Worm (Caenorhabditis elegans) whole organism, mixed stage, embryonic: ENCODE results near the gene cyp-13B2.

Source experiments
- blmp-1 ChIP-seq: fragments of 150-350 bp; optimal IDR thresholded peaks from 2 replicates; lab custom pipeline; 2014; ENCODE audit warnings: missing biosample characterization, missing genetic modification characterization
- elt-1 ChIP-seq: sonication (generic microtip); optimal IDR thresholded peaks from 2 replicates; lab custom pipeline; 2017; ENCODE audit warnings: missing genetic modification characterization, mild to moderate bottlenecking, missing compliant biosample characterization, antibody characterized with exemption, moderate library complexity, borderline replicate concordance; ENCODE audit not compliant: insufficient read depth
- nhr-237 ChIP-seq: fragments of 150-350 bp; optimal IDR thresholded peaks from 2 replicates; lab custom pipeline; 2014; ENCODE audit warnings: missing biosample characterization, missing genetic modification characterization
- nhr-76 ChIP-seq: sonication (generic microtip); optimal IDR thresholded peaks from 2 replicates; lab custom pipeline; 2017; ENCODE audit warnings: missing biosample characterization, missing genetic modification characterization
- snpc-4 ChIP-seq: fragments of 150-350 bp; optimal IDR thresholded peaks from 2 replicates; lab custom pipeline; 2014; ENCODE audit warnings: missing biosample characterization, missing genetic modification characterization
- unc-39 ChIP-seq: fragments of 150-350 bp; optimal IDR thresholded peaks from 2 replicates; lab custom pipeline; 2014; ENCODE audit warnings: missing biosample characterization, missing genetic modification characterization
- ztf-11 ChIP-seq: fragments of 150-350 bp; optimal IDR thresholded peaks from 2 replicates; lab custom pipeline; 2014; ENCODE audit warnings: missing biosample characterization, missing genetic modification characterization

ce11 chrX:14243345-14243961, 18.1 kb downstream of the cyp-13B2 start, which contains the start of gene K04C1.3:
- TF ChIP-seq blmp-1 (no peak), unc-39 (tag; lab: Kevin White, UChicago) (no peak), nhr-237 (tag; lab: Kevin White, UChicago) (no peak), ztf-11 (no peak), snpc-4 (no peak), elt-1 (tag; lab: Kevin White, UChicago) (no peak), nhr-76 (tag; lab: Kevin White, UChicago) (no peak)
